Fruit fly (Drosophila melanogaster): ENCODE results near the gene CG13082.
A peak's percentile ranks its signal among the peaks of the same experiment; 100 is the strongest.

The CG13082 gene

DNA sequence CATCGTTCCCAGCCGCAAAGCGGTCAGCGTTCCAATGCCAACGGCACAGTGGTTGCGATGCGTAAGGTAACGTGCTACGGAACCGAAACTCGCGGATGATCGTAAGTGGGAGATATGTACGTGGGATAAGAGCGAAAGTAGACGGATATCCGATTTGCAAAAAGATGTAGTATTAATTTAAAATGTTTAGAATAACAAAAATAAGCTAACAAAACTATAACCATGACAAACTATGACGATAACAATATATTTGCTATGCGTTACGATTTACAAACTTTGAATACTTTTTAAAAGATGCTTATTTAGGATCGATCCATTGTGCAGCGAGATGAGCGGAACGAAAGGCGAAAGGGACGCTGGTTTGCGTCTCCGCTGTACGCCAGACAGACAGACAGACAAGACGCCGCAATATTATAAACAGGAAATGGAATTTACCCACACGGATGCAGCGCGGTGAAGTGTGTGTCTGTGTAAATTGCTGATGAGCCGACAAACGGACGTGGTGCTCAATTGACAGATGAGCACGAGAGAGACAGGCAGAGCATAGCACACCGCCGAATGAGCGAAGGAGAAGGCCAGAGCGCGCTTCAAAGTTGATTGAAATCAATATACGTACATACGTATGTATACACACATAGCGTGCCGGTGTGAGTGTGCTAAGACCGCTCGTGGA is 37.5 kb downstream of the CG13082 start (continued):
- TF ChIP-seq vvl (GFP tag; IDR thresholded peaks at IDR 0.05) (peak; percentile 92), dm (GFP tag; optimal IDR thresholded peaks at IDR 0.05) (peak; percentile 87), pita (GFP tag; optimal IDR thresholded peaks at IDR 0.05) (peak; percentile 62), Side (GFP tag; optimal IDR thresholded peaks at IDR 0.05) (peak; percentile 95), Camta (GFP tag; optimal IDR thresholded peaks at IDR 0.05) (peak; percentile 98), CG15011 (GFP tag; optimal IDR thresholded peaks at IDR 0.05) (peak; percentile 95), D19A (tag; optimal IDR thresholded peaks at IDR 0.05) (peak; percentile 92), Fer3 (tag; optimal IDR thresholded peaks at IDR 0.05) (peak; percentile 92), gsb-n (tag; optimal IDR thresholded peaks at IDR 0.05) (peak; percentile 96), ap (GFP tag; IDR thresholded peaks at IDR 0.05) (peak; percentile 85), CG9727 (GFP tag; optimal IDR thresholded peaks at IDR 0.05) (peak; percentile 98), CkIIα-i1 (GFP tag; IDR thresholded peaks at IDR 0.05) (peak; percentile 80; the same call in 1 of the 2 replicates), rib (GFP tag; IDR thresholded peaks at IDR 0.05) (no peak; the same call in 1 of the 2 replicates), seq (GFP tag; IDR thresholded peaks at IDR 0.05) (peak; percentile 95), CG33213 (GFP tag; optimal IDR thresholded peaks at IDR 0.05) (peak; percentile 90), Ets97D (GFP tag; optimal IDR thresholded peaks at IDR 0.05) (peak; percentile 96), ATbp (GFP tag; optimal IDR thresholded peaks at IDR 0.05) (peak; percentile 88), chm (GFP tag; IDR thresholded peaks at IDR 0.05) (peak; percentile 75), pb (GFP tag; optimal IDR thresholded peaks at IDR 0.05) (peak; percentile 96), br (optimal IDR thresholded peaks at IDR 0.05) (no peak), esg (GFP tag; conservative IDR thresholded peaks at IDR 0.05) (peak; percentile 97), Dbx (GFP tag; IDR thresholded peaks at IDR 0.05) (peak; percentile 94), CG6689 (GFP tag; IDR thresholded peaks at IDR 0.05) (peak; percentile 96), CG5180 (GFP tag; optimal IDR thresholded peaks at IDR 0.05) (peak; percentile 84), PHDP (tag; optimal IDR thresholded peaks at IDR 0.05) (peak; percentile 95), unpg (GFP tag; optimal IDR thresholded peaks at IDR 0.05) (peak; percentile 96), Dek (tag; optimal IDR thresholded peaks at IDR 0.05) (peak; percentile 95), dati (GFP tag; IDR thresholded peaks at IDR 0.05) (no peak; the same call in 1 of the 2 replicates), sd (tag; optimal IDR thresholded peaks at IDR 0.05) (peak; percentile 100), usp (GFP tag; optimal IDR thresholded peaks at IDR 0.05) (no peak), pros (GFP tag; optimal IDR thresholded peaks at IDR 0.05) (peak; percentile 93), B-H2 (GFP tag; optimal IDR thresholded peaks at IDR 0.05) (peak; percentile 72), CG13296 (GFP tag; optimal IDR thresholded peaks at IDR 0.05) (peak; percentile 94), Doc3 (GFP tag; IDR thresholded peaks at IDR 0.05; ENCODE audit: partially characterized antibody) (peak; percentile 44; the same call in 2 of the 3 replicates), corto (GFP tag; optimal IDR thresholded peaks at IDR 0.05) (peak; percentile 73), CG4404 (GFP tag; IDR thresholded peaks at IDR 0.05) (peak; percentile 95), CG17328 (GFP tag; IDR thresholded peaks at IDR 0.05) (peak; percentile 85), pum (GFP tag; optimal IDR thresholded peaks at IDR 0.05) (peak; percentile 96), vfl (GFP tag; optimal IDR thresholded peaks at IDR 0.05) (peak; percentile 94), YL-1 (GFP tag; optimal IDR thresholded peaks at IDR 0.05) (peak; percentile 24), CG14710 (tag; optimal IDR thresholded peaks at IDR 0.05) (peak; percentile 94), CG4360 (GFP tag; IDR thresholded peaks at IDR 0.05) (no peak; the same call in 1 of the 2 replicates), Optix (GFP tag; IDR thresholded peaks at IDR 0.05) (peak; percentile 94), Fer2 (tag; optimal IDR thresholded peaks at IDR 0.05) (peak; percentile 83), tna (GFP tag; IDR thresholded peaks at IDR 0.05; ENCODE audit: partially characterized antibody) (no peak), CG10959 (GFP tag; IDR thresholded peaks at IDR 0.05) (peak; percentile 84), CG11085 (GFP tag; IDR thresholded peaks at IDR 0.05) (peak; percentile 93), fu2 (GFP tag; optimal IDR thresholded peaks at IDR 0.05) (peak; percentile 96), repo (GFP tag; optimal IDR thresholded peaks at IDR 0.05) (peak; percentile 94), CG10274 (GFP tag; optimal IDR thresholded peaks at IDR 0.05) (peak; percentile 87)
